Fruit fly (Drosophila melanogaster) whole organism, embryonic: ENCODE measurements around the gene Wnt6.

Experiments used
- Dek ChIP-seq: fragments of 200-800 bp; sonication (Bioruptor generic); optimal IDR thresholded peaks from 3 replicates; lab custom pipeline; 2019; ENCODE audit warnings: missing biosample characterization, mild to moderate bottlenecking, missing genetic modification characterization, moderate library complexity
- Dip3 ChIP-seq: fragments of 200-800 bp; sonication (Bioruptor generic); optimal IDR thresholded peaks from 3 replicates; lab custom pipeline; 2016; ENCODE audit warnings: missing biosample characterization, missing genetic modification characterization
- Elba2 ChIP-seq: fragments of 200-800 bp; sonication (Bioruptor generic); optimal IDR thresholded peaks from 3 replicates; lab custom pipeline; 2016; ENCODE audit warnings: missing biosample characterization, missing genetic modification characterization
- Hmx ChIP-seq: fragments of 200-800 bp; sonication (Bioruptor generic); optimal IDR thresholded peaks from 2 replicates; lab custom pipeline; 2016; ENCODE audit warnings: missing biosample characterization, missing genetic modification characterization
- Scr ChIP-seq: fragments of 200-800 bp; sonication (Bioruptor generic); IDR thresholded peaks from 2 replicates; pipeline ENCODE4 v1.3.6; 2022; ENCODE audit warnings: missing biosample characterization, missing genetic modification characterization; ENCODE audit not compliant: partially characterized antibody
- ham ChIP-seq: fragments of 200-800 bp; sonication (Bioruptor generic); IDR thresholded peaks from 2 replicates; pipeline ENCODE4 v1.3.6; 2022; ENCODE audit warnings: missing biosample characterization, missing genetic modification characterization
- pan ChIP-seq, 4 experiments: fragments of >200 bp in 3 of 4; fragments of 200-800 bp in 1 of 4; sonication (Bioruptor generic) in 1 of 4; optimal IDR thresholded peaks in 3 of 4; IDR thresholded peaks in 1 of 4; 2 replicates each; pipeline versions ENCODE4 v1.3.6 to Lab custom; 2017 to 2022; ENCODE audit warnings: missing biosample characterization in 2 of 4, missing genetic modification characterization in 2 of 4, mixed read lengths in 1 of 4
- pita ChIP-seq: fragments of 200-800 bp; sonication (Bioruptor generic); optimal IDR thresholded peaks from 2 replicates; lab custom pipeline; 2017; ENCODE audit warnings: missing biosample characterization, mild to moderate bottlenecking, missing genetic modification characterization

- no peak for TF ChIP-seq ham
- TF ChIP-seq pan (optimal IDR thresholded peaks at IDR 0.05; lab: Kevin White, UChicago), result no peak
- no peak for TF ChIP-seq pan (GFP tag; optimal IDR thresholded peaks at IDR 0.05 in 1 of 2, IDR thresholded peaks at IDR 0.05 in 1 of 2)
- TF ChIP-seq Dip3, result no peak
- no peak for TF ChIP-seq Scr (GFP tag; lab: Robert Waterston, UW)
- TF ChIP-seq Hmx (GFP tag; lab: Kevin White, UChicago), result no peak
- no peak for TF ChIP-seq Elba2
- TF ChIP-seq pita, result no peak
- TF ChIP-seq Dek (tag; lab: Kevin White, UChicago), result no peak
These were observed 24.6 kb downstream of the Wnt6 start for dm6 chr2L:7358008-7358582.
